Worm (Caenorhabditis elegans): ENCODE measurements around the gene cdd-2.

- TF ChIP-seq tbp1 (GFP tag; optimal IDR thresholded peaks at IDR 0.05) (no peak), B0035.1 (tag; optimal IDR thresholded peaks at IDR 0.05) (no peak), ceh-91 (GFP tag; IDR thresholded peaks at IDR 0.05) (no peak), pha-4 (tag; optimal IDR thresholded peaks at IDR 0.05) (no peak), F22D6.2 (tag; optimal IDR thresholded peaks at IDR 0.05) (no peak), F55B11.4 (tag; optimal IDR thresholded peaks at IDR 0.05; ENCODE audit: borderline replicate concordance, insufficient read depth) (no peak), nhr-90 (tag; optimal IDR thresholded peaks at IDR 0.05) (no peak)
These were observed 50.5 kb downstream of the cdd-2 start for ce11 chrIV:7497205-7497604.
